Worm (Caenorhabditis elegans): ENCODE results near the gene Y43F8C.15.

DNA sequence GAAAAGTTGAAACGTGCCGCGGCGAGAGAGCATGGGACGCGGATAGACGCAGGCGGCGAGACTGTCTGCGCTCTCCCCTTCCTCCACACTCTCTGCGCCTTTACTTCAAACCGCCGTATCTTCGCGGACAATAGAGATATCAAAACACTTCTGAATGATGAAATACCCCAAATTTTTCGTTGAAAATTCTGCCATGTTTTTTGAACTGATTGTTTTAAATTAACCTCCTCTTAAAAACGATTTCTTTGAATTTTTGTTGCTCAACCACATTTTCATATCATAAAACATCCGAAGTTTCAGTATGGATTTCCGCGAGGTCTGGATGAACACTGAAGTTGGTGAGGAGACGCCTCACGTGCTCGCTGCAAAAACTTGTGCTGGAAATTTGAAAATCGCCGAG is 40.5 kb downstream of the Y43F8C.15 start, which contains the start of gene Y43F8C.11:
- TF ChIP-seq elt-1 (tag; optimal IDR thresholded peaks at IDR 0.05) (no peak), lin-39 (tag; optimal IDR thresholded peaks at IDR 0.05) (no peak), jun-1 (tag; optimal IDR thresholded peaks at IDR 0.05) (no peak), nhr-76 (tag; optimal IDR thresholded peaks at IDR 0.05) (no peak), pha-4 (tag; optimal IDR thresholded peaks at IDR 0.05) (no peak), R02D3.7 (tag; optimal IDR thresholded peaks at IDR 0.05) (no peak), nhr-11 (tag; optimal IDR thresholded peaks at IDR 0.05) (no peak), unc-39 (tag; optimal IDR thresholded peaks at IDR 0.05) (no peak), unc-62 (GFP tag; optimal IDR thresholded peaks at IDR 0.05) (no peak), nhr-12 (tag; optimal IDR thresholded peaks at IDR 0.05) (no peak), ceh-9 (tag; optimal IDR thresholded peaks at IDR 0.05) (no peak), nhr-25 (tag; optimal IDR thresholded peaks at IDR 0.05) (no peak), skn-1 (tag; optimal IDR thresholded peaks at IDR 0.05) (no peak), nhr-77 (tag; optimal IDR thresholded peaks at IDR 0.05) (no peak)

Data from whole organism, L3 larva.